Fruit fly (Drosophila melanogaster) whole organism, embryonic: ENCODE data around the gene tplus3b.

Source experiments
- Adf1 ChIP-seq: fragments of 200-800 bp; sonication (Bioruptor generic); IDR thresholded peaks from 2 replicates; pipeline ENCODE4 v1.3.6; 2022; ENCODE audit warnings: missing biosample characterization, missing genetic modification characterization
- Aef1 ChIP-seq: fragments of 200-800 bp; sonication (Bioruptor generic); IDR thresholded peaks from 3 replicates; pipeline ENCODE4 v1.3.6; 2022; ENCODE audit warnings: missing biosample characterization, missing genetic modification characterization
- Atf6 ChIP-seq: fragments of 200-800 bp; sonication (Bioruptor generic); IDR thresholded peaks from 2 replicates; pipeline ENCODE4 v1.3.6; 2022; ENCODE audit warnings: missing biosample characterization, missing genetic modification characterization
- Awh ChIP-seq: fragments of 200-800 bp; sonication (Bioruptor generic); IDR thresholded peaks from 2 replicates; pipeline ENCODE4, ENCODE4 v1.3.6; 2022; ENCODE audit warnings: missing biosample characterization, missing genetic modification characterization
- C15 ChIP-seq: fragments of 200-800 bp; sonication (Bioruptor generic); IDR thresholded peaks from 3 replicates; pipeline ENCODE4 v1.3.6; 2022; ENCODE audit warnings: missing biosample characterization, missing genetic modification characterization
- CG10543 ChIP-seq: fragments of 200-800 bp; sonication (Bioruptor generic); optimal IDR thresholded peaks from 3 replicates; lab custom pipeline; 2017; ENCODE audit warnings: missing biosample characterization, mild to moderate bottlenecking, missing genetic modification characterization, moderate library complexity
- CG11085 ChIP-seq: fragments of 200-800 bp; sonication (Bioruptor generic); IDR thresholded peaks from 2 replicates; pipeline ENCODE4 v1.3.6; 2022; ENCODE audit warnings: missing biosample characterization, missing genetic modification characterization
- CG12391 ChIP-seq: fragments of 200-800 bp; sonication (Bioruptor generic); optimal IDR thresholded peaks from 3 replicates; lab custom pipeline; 2018; ENCODE audit warnings: missing biosample characterization, mild to moderate bottlenecking, missing genetic modification characterization, moderate library complexity
- CG13287 ChIP-seq: fragments of 200-800 bp; sonication (Bioruptor generic); IDR thresholded peaks from 2 replicates; pipeline ENCODE4 v1.3.6; 2022; ENCODE audit warnings: missing biosample characterization, missing genetic modification characterization; ENCODE audit not compliant: partially characterized antibody
- CG14710 ChIP-seq: fragments of 200-800 bp; sonication (Bioruptor generic); optimal IDR thresholded peaks from 3 replicates; lab custom pipeline; 2019; ENCODE audit warnings: missing biosample characterization, mild to moderate bottlenecking, missing genetic modification characterization, moderate library complexity
- CG16863 ChIP-seq: fragments of 200-800 bp; sonication (Bioruptor generic); optimal IDR thresholded peaks from 3 replicates; lab custom pipeline; 2016; ENCODE audit warnings: missing biosample characterization, missing genetic modification characterization
- CG17361 ChIP-seq: fragments of 200-800 bp; sonication (Bioruptor generic); IDR thresholded peaks from 3 replicates; pipeline ENCODE4 v1.3.6; 2022; ENCODE audit warnings: missing biosample characterization, missing genetic modification characterization
- CG17802 ChIP-seq: fragments of 200-800 bp; sonication (Bioruptor generic); optimal IDR thresholded peaks from 2 replicates; lab custom pipeline; 2018; ENCODE audit warnings: missing biosample characterization, mild to moderate bottlenecking, missing genetic modification characterization, moderate library complexity
- CG18476 ChIP-seq: fragments of 200-800 bp; sonication (Bioruptor generic); optimal IDR thresholded peaks from 2 replicates; lab custom pipeline; 2016; ENCODE audit warnings: missing biosample characterization, mild to moderate bottlenecking, missing genetic modification characterization
- CG2199 ChIP-seq: fragments of 200-800 bp; sonication (Bioruptor generic); IDR thresholded peaks from 3 replicates; pipeline ENCODE4 v1.3.6; 2022; ENCODE audit warnings: missing biosample characterization, missing genetic modification characterization
- CG2875 ChIP-seq: fragments of 200-800 bp; sonication (Bioruptor generic); optimal IDR thresholded peaks from 2 replicates; lab custom pipeline; 2017; ENCODE audit warnings: missing biosample characterization, mild to moderate bottlenecking, missing genetic modification characterization, missing genetic modification reagents
- CG2889 ChIP-seq: fragments of 200-800 bp; sonication (Bioruptor generic); IDR thresholded peaks from 3 replicates; pipeline ENCODE4 v1.3.6; 2022; ENCODE audit warnings: missing biosample characterization, missing genetic modification characterization
- CG43689 ChIP-seq: fragments of 200-800 bp; sonication (Bioruptor generic); IDR thresholded peaks from 2 replicates; pipeline ENCODE4 v1.3.6; 2022; ENCODE audit warnings: missing biosample characterization, missing genetic modification characterization
- CG4424 ChIP-seq: fragments of 200-800 bp; sonication (Bioruptor generic); optimal IDR thresholded peaks from 3 replicates; lab custom pipeline; 2016; ENCODE audit warnings: missing biosample characterization, missing genetic modification characterization
- CG6175 ChIP-seq: fragments of 200-800 bp; sonication (Bioruptor generic); IDR thresholded peaks from 3 replicates; pipeline ENCODE4 v1.3.6; 2022; ENCODE audit warnings: missing biosample characterization, missing genetic modification characterization
- CG6854 ChIP-seq: fragments of 200-800 bp; sonication (Bioruptor generic); optimal IDR thresholded peaks from 3 replicates; lab custom pipeline; 2017; ENCODE audit warnings: missing biosample characterization, mild to moderate bottlenecking, missing genetic modification characterization
- CG7987 ChIP-seq: fragments of 200-800 bp; sonication (Bioruptor generic); optimal IDR thresholded peaks from 2 replicates; lab custom pipeline; 2018; ENCODE audit warnings: missing biosample characterization, mild to moderate bottlenecking, missing genetic modification characterization, moderate library complexity
- CG8359 ChIP-seq: fragments of 200-800 bp; sonication (Bioruptor generic); optimal IDR thresholded peaks from 2 replicates; lab custom pipeline; 2017; ENCODE audit warnings: missing biosample characterization, mild to moderate bottlenecking, missing genetic modification characterization, borderline replicate concordance
- CrebB ChIP-seq: fragments of 200-800 bp; sonication (Bioruptor generic); optimal IDR thresholded peaks from 3 replicates; lab custom pipeline; 2018; ENCODE audit warnings: missing biosample characterization, mild to moderate bottlenecking, missing genetic modification characterization
- Dp ChIP-seq: fragments of 200-800 bp; sonication (Bioruptor generic); optimal IDR thresholded peaks from 2 replicates; lab custom pipeline; 2018; ENCODE audit warnings: missing biosample characterization, mild to moderate bottlenecking, missing genetic modification characterization, moderate library complexity
- Dref ChIP-seq: fragments of 200-800 bp; sonication (Bioruptor generic); IDR thresholded peaks from 2 replicates; pipeline ENCODE4 v1.3.6; 2022; ENCODE audit warnings: missing biosample characterization, missing genetic modification characterization
- Fer1 ChIP-seq: fragments of 200-800 bp; sonication (Bioruptor generic); optimal IDR thresholded peaks from 2 replicates; lab custom pipeline; 2017; ENCODE audit warnings: missing biosample characterization, mild to moderate bottlenecking, missing genetic modification characterization
- HLH3B ChIP-seq: fragments of 200-800 bp; sonication (Bioruptor generic); IDR thresholded peaks from 2 replicates; pipeline ENCODE4 v1.3.6; 2022; ENCODE audit warnings: missing biosample characterization, missing genetic modification characterization
- Hand ChIP-seq: fragments of 200-800 bp; sonication (Bioruptor generic); optimal IDR thresholded peaks from 2 replicates; lab custom pipeline; 2017; ENCODE audit warnings: mild to moderate bottlenecking, missing biosample characterization, missing genetic modification reagents, missing genetic modification characterization
- Hr3 ChIP-seq: fragments of 200-800 bp; sonication (Bioruptor generic); optimal IDR thresholded peaks from 3 replicates; lab custom pipeline; 2016; ENCODE audit warnings: missing biosample characterization, missing genetic modification characterization
- Kr ChIP-seq: fragments of 200-800 bp; sonication (Bioruptor generic); optimal IDR thresholded peaks from 2 replicates; lab custom pipeline; 2017; ENCODE audit warnings: missing biosample characterization, mild to moderate bottlenecking, missing genetic modification characterization
- Lpt ChIP-seq: fragments of >200 bp; optimal IDR thresholded peaks from 2 replicates; lab custom pipeline; 2018; ENCODE audit warnings: missing biosample characterization, missing genetic modification characterization
- Max ChIP-seq: fragments of 200-800 bp; sonication (Bioruptor generic); optimal IDR thresholded peaks from 2 replicates; lab custom pipeline; 2016; ENCODE audit warnings: missing biosample characterization, mild to moderate bottlenecking, missing genetic modification characterization
- Mrtf ChIP-seq: fragments of 200-800 bp; sonication (Bioruptor generic); IDR thresholded peaks from 3 replicates; pipeline ENCODE4 v1.3.6; 2022; ENCODE audit warnings: missing biosample characterization, missing genetic modification characterization
- NfI ChIP-seq: fragments of 200-800 bp; sonication (Bioruptor generic); optimal IDR thresholded peaks from 3 replicates; lab custom pipeline; 2018; ENCODE audit warnings: missing biosample characterization, mild to moderate bottlenecking, missing genetic modification characterization, moderate library complexity
- Spps ChIP-seq: fragments of 200-800 bp; sonication (Bioruptor generic); optimal IDR thresholded peaks from 2 replicates; lab custom pipeline; 2018; ENCODE audit warnings: missing biosample characterization, mild to moderate bottlenecking, missing genetic modification characterization
- Sry-β ChIP-seq: fragments of 200-800 bp; sonication (Bioruptor generic); optimal IDR thresholded peaks from 2 replicates; lab custom pipeline; 2018; ENCODE audit warnings: missing biosample characterization, mild to moderate bottlenecking, missing genetic modification characterization, moderate library complexity
- ab ChIP-seq: fragments of 200-800 bp; sonication (Bioruptor generic); optimal IDR thresholded peaks from 2 replicates; lab custom pipeline; 2016; ENCODE audit warnings: missing biosample characterization, missing genetic modification characterization
- dati ChIP-seq: fragments of 200-800 bp; sonication (Bioruptor generic); IDR thresholded peaks from 2 replicates; pipeline ENCODE4 v1.3.6; 2022; ENCODE audit warnings: missing biosample characterization, missing genetic modification characterization
- fd64A ChIP-seq: fragments of 200-800 bp; sonication (Bioruptor generic); optimal IDR thresholded peaks from 3 replicates; lab custom pipeline; 2018; ENCODE audit warnings: missing biosample characterization, mild to moderate bottlenecking, missing genetic modification characterization
- ftz-f1 ChIP-seq: fragments of 200-800 bp; sonication (Bioruptor generic); optimal IDR thresholded peaks from 2 replicates; lab custom pipeline; 2016; ENCODE audit warnings: missing biosample characterization, missing genetic modification characterization
- hbn ChIP-seq: fragments of 200-800 bp; sonication (Bioruptor generic); IDR thresholded peaks from 2 replicates; pipeline ENCODE4 v1.3.6; 2022; ENCODE audit warnings: missing biosample characterization, missing genetic modification characterization; ENCODE audit not compliant: partially characterized antibody
- ken ChIP-seq: fragments of 200-800 bp; sonication (Bioruptor generic); IDR thresholded peaks from 3 replicates; pipeline ENCODE4 v1.3.6; 2022; ENCODE audit warnings: missing biosample characterization, missing genetic modification characterization
- lmd ChIP-seq: fragments of 200-800 bp; sonication (Bioruptor generic); IDR thresholded peaks from 2 replicates; pipeline ENCODE4 v1.3.6; 2022; ENCODE audit warnings: missing biosample characterization, missing genetic modification characterization
- mam ChIP-seq: fragments of 200-800 bp; sonication (Bioruptor generic); optimal IDR thresholded peaks from 3 replicates; lab custom pipeline; 2016; ENCODE audit warnings: missing biosample characterization, missing genetic modification characterization
- nmo ChIP-seq: fragments of 200-800 bp; sonication (Bioruptor generic); optimal IDR thresholded peaks from 2 replicates; lab custom pipeline; 2018; ENCODE audit warnings: missing biosample characterization, mild to moderate bottlenecking, missing genetic modification characterization, moderate library complexity
- p53 ChIP-seq: fragments of 200-800 bp; sonication (Bioruptor generic); optimal IDR thresholded peaks from 2 replicates; lab custom pipeline; 2016; ENCODE audit warnings: missing biosample characterization, missing genetic modification characterization
- sima ChIP-seq: fragments of 200-800 bp; sonication (Bioruptor generic); optimal IDR thresholded peaks from 2 replicates; lab custom pipeline; 2016; ENCODE audit warnings: missing biosample characterization, missing genetic modification characterization
- sob ChIP-seq: fragments of 200-800 bp; sonication (Bioruptor generic); IDR thresholded peaks from 2 replicates; pipeline ENCODE4 v1.3.6; 2022; ENCODE audit warnings: missing biosample characterization, missing genetic modification characterization
- stc ChIP-seq: fragments of 200-800 bp; sonication (Bioruptor generic); IDR thresholded peaks from 2 replicates; pipeline ENCODE4 v1.3.6; 2022; ENCODE audit warnings: missing biosample characterization, missing genetic modification characterization
- tio ChIP-seq: fragments of 200-800 bp; sonication (Bioruptor generic); optimal IDR thresholded peaks from 2 replicates; lab custom pipeline; 2017; ENCODE audit warnings: missing biosample characterization, missing genetic modification characterization, inconsistent platforms
- trem ChIP-seq: fragments of 200-800 bp; optimal IDR thresholded peaks from 3 replicates; lab custom pipeline; 2019; ENCODE audit warnings: missing biosample characterization, mild to moderate bottlenecking, missing genetic modification characterization, moderate library complexity

Gene tplus3b

dm6 chr2L:22144127-22144526 is 39.9 kb upstream of the tplus3b start (continued):
- TF ChIP-seq sima (no peak), CG2875 (GFP tag; lab: Kevin White, UChicago) (no peak), Aef1 (GFP tag; lab: Robert Waterston, UW) (no peak), CG17802 (tag; lab: Kevin White, UChicago) (no peak), Fer1 (peak; percentile 80), HLH3B (GFP tag; lab: Robert Waterston, UW) (no peak), CG6175 (GFP tag; lab: Robert Waterston, UW) (no peak), sob (no peak), Kr (GFP tag; lab: Kevin White, UChicago) (no peak), nmo (GFP tag; lab: Kevin White, UChicago) (no peak), trem (no peak), mam (no peak), Atf6 (GFP tag; lab: Robert Waterston, UW) (no peak), CG2889 (no peak), CG2199 (no peak), CG43689 (GFP tag; lab: Robert Waterston, UW) (no peak), fd64A (GFP tag; lab: Kevin White, UChicago) (peak; percentile 89), CG12391 (no peak), tio (no peak), CG13287 (GFP tag; lab: Robert Waterston, UW) (no peak; the same call in 1 of the 2 replicates), dati (GFP tag; lab: Robert Waterston, UW) (no peak), Mrtf (GFP tag; lab: Robert Waterston, UW) (no peak), CG6854 (GFP tag; lab: Kevin White, UChicago) (no peak), Sry-β (GFP tag; lab: Kevin White, UChicago) (peak; percentile 14), CG10543 (GFP tag; lab: Kevin White, UChicago) (peak; percentile 0), Dref (GFP tag; lab: Robert Waterston, UW) (no peak), Adf1 (GFP tag; lab: Robert Waterston, UW) (no peak), Hr3 (GFP tag; lab: Kevin White, UChicago) (no peak), CG17361 (GFP tag; lab: Robert Waterston, UW) (no peak), CG11085 (GFP tag; lab: Robert Waterston, UW) (no peak), ab (GFP tag; lab: Kevin White, UChicago) (no peak), CrebB (tag; lab: Kevin White, UChicago) (peak; percentile 2), CG18476 (GFP tag; lab: Kevin White, UChicago) (no peak), C15 (GFP tag; lab: Robert Waterston, UW) (peak; percentile 33; the same call in 1 of the 3 replicates), ftz-f1 (GFP tag; lab: Kevin White, UChicago) (no peak), stc (GFP tag; lab: Robert Waterston, UW) (peak; percentile 33; the same call in 1 of the 2 replicates), Spps (tag; lab: Kevin White, UChicago) (peak; percentile 32), lmd (no peak), NfI (GFP tag; lab: Kevin White, UChicago) (no peak), hbn (no peak), CG14710 (tag; lab: Kevin White, UChicago) (peak; percentile 61), Max (GFP tag; lab: Kevin White, UChicago) (no peak), Dp (GFP tag; lab: Kevin White, UChicago) (no peak), CG16863 (no peak), CG4424 (no peak), Hand (GFP tag; lab: Kevin White, UChicago) (no peak), Lpt (no peak), Awh (GFP tag; lab: Robert Waterston, UW) (peak; percentile 60; the same call in 1 of the 2 replicates), ken (GFP tag; lab: Robert Waterston, UW) (no peak), CG7987 (GFP tag; lab: Kevin White, UChicago) (peak; percentile 80), p53 (no peak), CG8359 (no peak)
